Fruit fly (Drosophila melanogaster): Measurements from ENCODE around the gene CG11050.
A peak's percentile ranks its signal among the peaks of the same experiment; 100 is the strongest.

The CG11050 gene

DNA sequence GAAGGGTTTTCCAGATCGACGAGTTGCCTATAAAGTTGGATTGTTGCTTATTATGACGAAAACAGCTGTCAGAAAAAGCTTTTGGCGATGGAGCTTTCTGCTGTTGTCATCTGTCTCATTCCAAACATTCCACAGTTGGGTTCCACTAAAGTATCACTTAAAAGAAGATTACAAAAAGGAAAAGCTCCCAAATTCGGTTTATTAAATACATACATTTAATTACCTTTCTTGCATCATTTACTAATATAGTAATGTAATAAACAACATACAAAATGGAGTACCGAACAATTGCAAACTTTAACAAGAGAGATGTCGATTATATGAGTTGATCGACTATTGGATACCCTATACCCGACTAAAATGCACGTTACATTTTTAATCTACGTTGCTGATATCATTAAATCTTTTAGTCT is 45.5 kb downstream of the CG11050 start, which contains the start of gene CG31633 (continued):
- no peak for TF ChIP-seq sc (optimal IDR thresholded peaks at IDR 0.05)
- TF ChIP-seq sc (GFP tag; optimal IDR thresholded peaks at IDR 0.05): no peak
- no peak for TF ChIP-seq NFAT (GFP tag; IDR thresholded peaks at IDR 0.05)
- TF ChIP-seq exex (tag; optimal IDR thresholded peaks at IDR 0.05): peak; percentile 61
- TF ChIP-seq ttk (GFP tag; IDR thresholded peaks at IDR 0.05): no peak
- no peak for TF ChIP-seq CG34422 (GFP tag; IDR thresholded peaks at IDR 0.05)
- peak; percentile 70 for TF ChIP-seq bbx (GFP tag; IDR thresholded peaks at IDR 0.05; ENCODE audit: partially characterized antibody)
- TF ChIP-seq Dll (GFP tag; IDR thresholded peaks at IDR 0.05; ENCODE audit: partially characterized antibody): peak; percentile 71
- no peak for TF ChIP-seq MTF-1 (GFP tag; optimal IDR thresholded peaks at IDR 0.05; ENCODE audit: borderline replicate concordance)
- TF ChIP-seq CTCF (GFP tag; optimal IDR thresholded peaks at IDR 0.05): no peak
- no peak for TF ChIP-seq ems (GFP tag; optimal IDR thresholded peaks at IDR 0.05)
- no peak for TF ChIP-seq ken (GFP tag; IDR thresholded peaks at IDR 0.05)
- peak in 1 of 2 experiments; percentile 48 for TF ChIP-seq Pdp1 (GFP tag; optimal IDR thresholded peaks at IDR 0.05)
- peak; percentile 70 for TF ChIP-seq CG16813 (GFP tag; IDR thresholded peaks at IDR 0.05; ENCODE audit: partially characterized antibody)
- no peak for TF ChIP-seq Ssrp (tag; optimal IDR thresholded peaks at IDR 0.05)
- TF ChIP-seq mld (GFP tag; IDR thresholded peaks at IDR 0.05; ENCODE audit: partially characterized antibody): peak; percentile 77
- TF ChIP-seq CG1792 (GFP tag; optimal IDR thresholded peaks at IDR 0.05): no peak
- TF ChIP-seq CG7963 (GFP tag; IDR thresholded peaks at IDR 0.05; ENCODE audit: partially characterized antibody): peak; percentile 82
- TF ChIP-seq CG6791 (GFP tag; IDR thresholded peaks at IDR 0.05; ENCODE audit: partially characterized antibody): peak; percentile 72; the same call in 2 of the 3 replicates
- peak; percentile 80; the same call in 1 of the 4 replicates for TF ChIP-seq chinmo (GFP tag; IDR thresholded peaks at IDR 0.05; ENCODE audit: partially characterized antibody)
- TF ChIP-seq unc-4 (GFP tag; IDR thresholded peaks at IDR 0.05; ENCODE audit: partially characterized antibody): peak; percentile 50
- peak; percentile 77 for TF ChIP-seq D19B (GFP tag; optimal IDR thresholded peaks at IDR 0.05)
- TF ChIP-seq pzg (GFP tag; optimal IDR thresholded peaks at IDR 0.05): peak; percentile 10
- TF ChIP-seq Hmx (GFP tag; optimal IDR thresholded peaks at IDR 0.05): no peak
- TF ChIP-seq ato (GFP tag; IDR thresholded peaks at IDR 0.05; ENCODE audit: partially characterized antibody): peak; percentile 89
- no peak for TF ChIP-seq pum (GFP tag; optimal IDR thresholded peaks at IDR 0.05)
- TF ChIP-seq D19A (tag; optimal IDR thresholded peaks at IDR 0.05): no peak
- TF ChIP-seq CG11696 (GFP tag; IDR thresholded peaks at IDR 0.05): no peak
- TF ChIP-seq Doc3 (GFP tag; IDR thresholded peaks at IDR 0.05; ENCODE audit: partially characterized antibody): peak; percentile 60; the same call in 1 of the 3 replicates
- peak; percentile 85 for TF ChIP-seq CG14860 (GFP tag; IDR thresholded peaks at IDR 0.05; ENCODE audit: partially characterized antibody)

DNA sequence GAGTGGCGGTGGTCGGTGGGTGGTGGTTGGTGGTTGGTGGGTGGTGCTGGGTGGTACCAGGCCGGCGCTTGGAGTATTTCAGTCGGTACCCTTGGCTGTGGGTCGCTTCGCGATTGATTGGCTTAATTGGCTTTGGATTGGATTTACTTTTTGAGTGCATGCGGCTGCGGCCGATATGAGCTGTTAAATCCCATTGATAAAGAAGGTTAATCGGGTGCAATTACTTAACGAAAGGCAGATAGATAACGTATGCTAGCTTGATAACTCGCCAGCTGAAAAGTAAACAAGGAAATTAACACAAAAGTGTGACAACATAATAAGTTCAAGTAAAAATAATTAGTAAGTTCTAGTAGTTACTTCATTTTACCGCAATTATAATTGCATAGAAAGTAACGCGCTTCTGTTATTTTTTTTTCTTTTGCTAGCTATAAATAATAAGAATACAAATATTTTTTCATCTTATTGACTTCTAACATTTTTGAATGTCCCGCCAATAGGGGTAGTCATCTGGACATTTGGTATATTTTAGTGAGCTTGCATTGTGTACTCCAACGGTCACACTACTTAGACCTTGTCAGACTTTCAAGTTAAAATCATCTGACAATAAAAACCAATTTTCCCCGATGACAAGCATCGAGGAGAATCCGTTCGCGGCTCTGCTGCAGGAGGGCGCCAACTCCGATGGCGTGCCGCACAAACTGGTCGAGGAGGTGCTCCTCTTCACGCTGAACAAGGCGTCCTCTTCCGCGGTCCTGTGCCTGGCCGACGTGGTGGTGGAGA is 47.3 kb downstream of the CG11050 start, which contains the start of the genes CG31636 and Ube4A:
TSS of gene CG31636 (minus strand) at position 184 of the 780 bp plus-strand sequence.
TSS of gene Ube4A (plus strand) at position 549 of the 780 bp plus-strand sequence.
- TF ChIP-seq Dad (GFP tag; optimal IDR thresholded peaks at IDR 0.05) (no peak), CG4617 (GFP tag; optimal IDR thresholded peaks at IDR 0.05; ENCODE audit: borderline replicate concordance) (peak; percentile 88), CG31224 (GFP tag; IDR thresholded peaks at IDR 0.05) (no peak), CG9797 (GFP tag; optimal IDR thresholded peaks at IDR 0.05) (peak; percentile 69), tx (GFP tag; optimal IDR thresholded peaks at IDR 0.05) (no peak), gcm2 (GFP tag; optimal IDR thresholded peaks at IDR 0.05) (no peak), CG17802 (tag; optimal IDR thresholded peaks at IDR 0.05) (peak; percentile 24), stwl (tag; optimal IDR thresholded peaks at IDR 0.05) (peak; percentile 42), MBD-R2 (GFP tag; IDR thresholded peaks at IDR 0.05) (peak; percentile 66), CG7745 (tag; optimal IDR thresholded peaks at IDR 0.05) (peak; percentile 86), CG14710 (tag; optimal IDR thresholded peaks at IDR 0.05) (peak; percentile 11), vnd (GFP tag; IDR thresholded peaks at IDR 0.05; ENCODE audit: partially characterized antibody) (0 out of 3 replicates have a peak, but pooled peaks have one; percentile 37), crp (GFP tag; optimal IDR thresholded peaks at IDR 0.05) (peak in 1 of 2 experiments; percentile 25), CG13123 (GFP tag; optimal IDR thresholded peaks at IDR 0.05) (no peak), ash1 (GFP tag; optimal IDR thresholded peaks at IDR 0.05) (no peak), Myb (GFP tag; optimal IDR thresholded peaks at IDR 0.05) (no peak), E2f2 (GFP tag; IDR thresholded peaks at IDR 0.05) (peak; percentile 94), sens-2 (GFP tag; IDR thresholded peaks at IDR 0.05) (0 out of 2 replicates have a peak, but pooled peaks have one; percentile 26), Optix (GFP tag; IDR thresholded peaks at IDR 0.05) (no peak)

Data from whole organism, embryonic.